Worm (Caenorhabditis elegans) whole organism, L4 larva: Measurements from ENCODE around the gene mtcu-2.

Experiments
- T26A8.4 ChIP-seq: fragments of 200-800 bp; sonication (Bioruptor generic); IDR thresholded peaks from 2 replicates; pipeline ENCODE4 v1.3.6; 2022; ENCODE audit warnings: missing genetic modification characterization, missing compliant biosample characterization
- ZK337.2 ChIP-seq: fragments of 200-800 bp; sonication (Bioruptor generic); IDR thresholded peaks from 2 replicates; pipeline ENCODE4 v1.3.6; 2022; ENCODE audit warnings: missing genetic modification reagents, missing genetic modification characterization, missing compliant biosample characterization
- aha-1 ChIP-seq: fragments of 150-350 bp; peaks from one replicate; lab custom pipeline; 2014; ENCODE audit warnings: missing biosample characterization, missing genetic modification characterization
- ceh-20 ChIP-seq: fragments of 200-800 bp; sonication (Bioruptor generic); IDR thresholded peaks from 2 replicates; pipeline ENCODE4 v1.3.6; 2022; ENCODE audit warnings: missing genetic modification reagents, missing genetic modification characterization, missing compliant biosample characterization
- ceh-32 ChIP-seq: sonication (generic microtip); optimal IDR thresholded peaks from 2 replicates; lab custom pipeline; 2016; ENCODE audit warnings: mild to moderate bottlenecking, missing genetic modification characterization, missing compliant biosample characterization; ENCODE audit not compliant: poor library complexity
- ceh-44 ChIP-seq: fragments of 200-800 bp; sonication (Bioruptor generic); IDR thresholded peaks from 2 replicates; pipeline ENCODE4 v1.3.6; 2022; ENCODE audit warnings: missing genetic modification reagents, missing genetic modification characterization, missing compliant biosample characterization
- ceh-82 ChIP-seq: sonication (generic microtip); optimal IDR thresholded peaks from 2 replicates; lab custom pipeline; 2017; ENCODE audit warnings: missing biosample characterization, missing genetic modification characterization
- ces-1 ChIP-seq: fragments of 150-350 bp; sonication (generic microtip); optimal IDR thresholded peaks from 4 replicates; lab custom pipeline; 2014; ENCODE audit warnings: missing biosample characterization, missing genetic modification reagents, missing genetic modification characterization
- daf-12 ChIP-seq: fragments of 150-350 bp; optimal IDR thresholded peaks from 2 replicates; lab custom pipeline; 2014; ENCODE audit warnings: missing biosample characterization, missing genetic modification reagents, missing genetic modification characterization
- daf-16 ChIP-seq, 3 experiments: sonication (generic microtip); optimal IDR thresholded peaks; 2 replicates each; lab custom pipeline; 2016 to 2017; ENCODE audit warnings: missing genetic modification characterization in 3 of 3, missing genetic modification reagents in 3 of 3, mild to moderate bottlenecking in 2 of 3, missing compliant biosample characterization in 2 of 3, missing biosample characterization in 1 of 3, moderate library complexity in 1 of 3
- dmd-6 ChIP-seq: fragments of 200-800 bp; sonication (Bioruptor generic); IDR thresholded peaks from 2 replicates; pipeline ENCODE4 v1.3.6; 2022; ENCODE audit warnings: missing genetic modification reagents, missing genetic modification characterization, missing compliant biosample characterization
- dmd-8 ChIP-seq: fragments of 200-800 bp; sonication (Bioruptor generic); IDR thresholded peaks from 2 replicates; pipeline ENCODE4 v1.3.6; 2022; ENCODE audit warnings: missing genetic modification characterization, missing compliant biosample characterization
- dve-1 ChIP-seq: sonication (generic microtip); optimal IDR thresholded peaks from 2 replicates; lab custom pipeline; 2017; ENCODE audit warnings: antibody characterized with exemption, mild to moderate bottlenecking, missing genetic modification characterization, missing compliant biosample characterization; ENCODE audit not compliant: insufficient read depth
- egl-27 ChIP-seq: sonication (generic microtip); optimal IDR thresholded peaks from 3 replicates; lab custom pipeline; 2017; ENCODE audit warnings: missing biosample characterization, missing genetic modification reagents, missing genetic modification characterization
- fkh-10 ChIP-seq: fragments of 150-350 bp; optimal IDR thresholded peaks from 2 replicates; lab custom pipeline; 2014; ENCODE audit warnings: missing biosample characterization, missing genetic modification reagents, missing genetic modification characterization
- hif-1 ChIP-seq, 2 experiments: sonication (generic microtip); optimal IDR thresholded peaks; 2 replicates each; lab custom pipeline; 2016 to 2017; ENCODE audit warnings: missing compliant biosample characterization in 2 of 2, missing genetic modification characterization in 2 of 2, missing genetic modification reagents in 2 of 2, missing genotype in 2 of 2, mild to moderate bottlenecking in 1 of 2
- hlh-11 ChIP-seq: fragments of 200-800 bp; sonication (Bioruptor generic); optimal IDR thresholded peaks from 2 replicates; lab custom pipeline; 2018; ENCODE audit warnings: mild to moderate bottlenecking, missing genetic modification characterization, missing compliant biosample characterization
- hlh-30 ChIP-seq: sonication (generic microtip); optimal IDR thresholded peaks from 2 replicates; lab custom pipeline; 2017; ENCODE audit warnings: antibody characterized with exemption, mild to moderate bottlenecking, missing genetic modification characterization, missing compliant biosample characterization; ENCODE audit not compliant: insufficient read depth
- jun-1 ChIP-seq: fragments of 150-350 bp; optimal IDR thresholded peaks from 2 replicates; lab custom pipeline; 2014; ENCODE audit warnings: missing biosample characterization, missing genetic modification reagents, missing genetic modification characterization
- lin-13 ChIP-seq: fragments of 150-350 bp; optimal IDR thresholded peaks from 2 replicates; lab custom pipeline; 2014; ENCODE audit warnings: missing biosample characterization, missing genetic modification reagents, missing genetic modification characterization
- madf-9 ChIP-seq: fragments of 200-800 bp; sonication (Bioruptor generic); conservative IDR thresholded peaks from 2 replicates; pipeline ENCODE4 v1.3.6; 2022; ENCODE audit warnings: missing genetic modification reagents, missing genetic modification characterization, missing compliant biosample characterization
- mes-2 ChIP-seq: sonication (generic microtip); optimal IDR thresholded peaks from 2 replicates; lab custom pipeline; 2016; ENCODE audit warnings: missing genotype, mild to moderate bottlenecking, missing genetic modification characterization, missing compliant biosample characterization; ENCODE audit not compliant: poor library complexity, severe bottlenecking
- mxl-3 ChIP-seq: fragments of 200-800 bp; sonication (Bioruptor generic); optimal IDR thresholded peaks from 2 replicates; lab custom pipeline; 2018; ENCODE audit warnings: mild to moderate bottlenecking, missing genetic modification characterization, missing compliant biosample characterization
- nhr-11 ChIP-seq: fragments of 150-350 bp; optimal IDR thresholded peaks from 2 replicates; lab custom pipeline; 2014; ENCODE audit warnings: missing biosample characterization, missing genetic modification characterization
- nhr-111 ChIP-seq: fragments of 200-800 bp; sonication (Bioruptor generic); optimal IDR thresholded peaks from 2 replicates; lab custom pipeline; 2018; ENCODE audit warnings: mild to moderate bottlenecking, missing genetic modification characterization, missing compliant biosample characterization
- nhr-25 ChIP-seq: sonication (generic microtip); optimal IDR thresholded peaks from 2 replicates; lab custom pipeline; 2017; ENCODE audit warnings: missing genetic modification characterization, mild to moderate bottlenecking, missing compliant biosample characterization, antibody characterized with exemption, moderate library complexity, borderline replicate concordance; ENCODE audit not compliant: insufficient read depth
- nhr-28 ChIP-seq: fragments of 150-350 bp; optimal IDR thresholded peaks from 2 replicates; lab custom pipeline; 2014; ENCODE audit warnings: missing biosample characterization, missing genetic modification characterization
- nhr-77 ChIP-seq: fragments of 150-350 bp; optimal IDR thresholded peaks from 2 replicates; lab custom pipeline; 2014; ENCODE audit warnings: missing biosample characterization, missing genetic modification characterization
- pha-4 ChIP-seq, 2 experiments: fragments of 150-350 bp in 1 of 2; fragments of 200-800 bp in 1 of 2; sonication (Bioruptor generic) in 1 of 2; IDR thresholded peaks in 1 of 2; optimal IDR thresholded peaks in 1 of 2; 2 replicates each; pipeline versions ENCODE4 v1.3.6 to Lab custom; 2014 to 2022; ENCODE audit warnings: missing genetic modification characterization in 2 of 2, missing genetic modification reagents in 2 of 2, missing biosample characterization in 1 of 2, missing compliant biosample characterization in 1 of 2
- saeg-2 ChIP-seq: fragments of 200-800 bp; sonication (Bioruptor generic); IDR thresholded peaks from 2 replicates; pipeline ENCODE4 v1.3.6; 2022; ENCODE audit warnings: missing genetic modification reagents, missing genetic modification characterization, missing compliant biosample characterization
- unc-39 ChIP-seq: sonication (generic microtip); optimal IDR thresholded peaks from 2 replicates; lab custom pipeline; 2017; ENCODE audit warnings: missing biosample characterization, missing genetic modification characterization
- unc-62 ChIP-seq, 3 experiments: fragments of 150-350 bp in 1 of 3; sonication (generic microtip); optimal IDR thresholded peaks in 2 of 3; peaks in 1 of 3; 1 replicate in 1 of 3; 2 replicates in 2 of 3; lab custom pipeline; 2014 to 2017; ENCODE audit warnings: missing biosample characterization in 3 of 3, missing genetic modification characterization in 3 of 3, missing genetic modification reagents in 3 of 3, missing genotype in 1 of 3
- vab-7 ChIP-seq: fragments of 200-800 bp; sonication (Bioruptor generic); IDR thresholded peaks from 2 replicates; pipeline ENCODE4 v1.3.6; 2022; ENCODE audit warnings: missing genetic modification reagents, missing genetic modification characterization, missing compliant biosample characterization
- zip-11 ChIP-seq: fragments of 200-800 bp; sonication (Bioruptor generic); IDR thresholded peaks from 2 replicates; pipeline ENCODE4 v1.3.6; 2022; ENCODE audit warnings: missing genetic modification characterization, missing compliant biosample characterization

Gene mtcu-2

ce11 chrII:10029044-10029443, 4.0 kb downstream of the mtcu-2 start (continued):
- TF ChIP-seq jun-1 (tag; lab: Kevin White, UChicago), result no peak
- TF ChIP-seq pha-4 (GFP tag; IDR thresholded peaks at IDR 0.05; lab: Robert Waterston, UW), result no peak
- no peak for TF ChIP-seq pha-4 (tag; optimal IDR thresholded peaks at IDR 0.05; lab: Kevin White, UChicago)
- no peak for TF ChIP-seq ceh-20 (GFP tag; lab: Robert Waterston, UW)
- no peak for TF ChIP-seq nhr-111 (GFP tag; lab: Kevin White, UChicago)

ce11 chrII:10028195-10028594, 4.8 kb downstream of the mtcu-2 start, which contains the start of gene F52H3.6:
Gene F52H3.6, minus strand, starts transcription at chrII:10028422.
- TF ChIP-seq mxl-3 (GFP tag; lab: Kevin White, UChicago), result no peak
- TF ChIP-seq daf-16 (GFP tag; optimal IDR thresholded peaks at IDR 0.05; lab: Kevin White, UChicago), result no peak
- TF ChIP-seq daf-16 (tag; optimal IDR thresholded peaks at IDR 0.05; lab: Kevin White, UChicago), result peak; percentile 97
- TF ChIP-seq ceh-32 (tag; lab: Kevin White, UChicago), result no peak
- TF ChIP-seq hif-1 (tag; optimal IDR thresholded peaks at IDR 0.05; lab: Kevin White, UChicago), result peak in 1 of 2 experiments; percentile 21
- TF ChIP-seq pha-4 (GFP tag; IDR thresholded peaks at IDR 0.05; lab: Robert Waterston, UW), result no peak
- TF ChIP-seq pha-4 (tag; optimal IDR thresholded peaks at IDR 0.05; lab: Kevin White, UChicago), result peak; percentile 17
- TF ChIP-seq hlh-11 (tag; lab: Kevin White, UChicago), result peak; percentile 55
- TF ChIP-seq dve-1 (tag; lab: Kevin White, UChicago), result peak; percentile 57
- TF ChIP-seq ZK337.2, result no peak
- peak; percentile 54 for TF ChIP-seq hlh-30
- no peak for TF ChIP-seq zip-11 (GFP tag; lab: Robert Waterston, UW)
- TF ChIP-seq dmd-6 (GFP tag; lab: Robert Waterston, UW), result 0 out of 2 replicates have a peak, but pooled peaks have one; percentile 6
- peak; percentile 55 for TF ChIP-seq nhr-77 (tag; lab: Kevin White, UChicago)
- peak; percentile 9 for TF ChIP-seq nhr-28 (tag; lab: Kevin White, UChicago)

DNA sequence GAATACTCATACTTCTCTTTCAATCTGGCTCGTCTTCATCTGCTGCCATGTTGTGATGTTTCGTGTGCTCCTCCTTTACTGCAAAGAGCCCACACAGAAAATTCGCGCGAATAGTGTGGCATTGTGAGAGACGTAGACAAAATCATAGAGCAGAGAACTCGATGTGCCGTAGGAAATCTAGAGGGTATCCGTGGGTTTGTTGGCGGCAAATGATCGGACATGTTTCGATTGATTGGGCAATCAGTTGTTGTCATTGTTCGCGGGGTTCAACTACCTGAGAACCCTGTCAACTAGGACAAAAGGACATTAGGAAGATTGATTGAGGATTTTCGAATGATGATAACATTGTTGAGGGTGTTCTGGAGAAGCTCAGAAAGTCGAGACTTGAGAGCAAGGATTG, 8.0 kb downstream of the mtcu-2 start:
- no peak for TF ChIP-seq vab-7 (GFP tag; lab: Robert Waterston, UW)
- TF ChIP-seq mes-2, result no peak
- no peak for TF ChIP-seq unc-39 (tag; lab: Kevin White, UChicago)
- TF ChIP-seq T26A8.4 (GFP tag; lab: Robert Waterston, UW), result no peak
- peak; percentile 45 for TF ChIP-seq aha-1 (tag; lab: Kevin White, UChicago)
- no peak for TF ChIP-seq dve-1 (tag; lab: Kevin White, UChicago)
- TF ChIP-seq madf-9, result no peak
- no peak for TF ChIP-seq egl-27 (tag; lab: Kevin White, UChicago)
- peak; percentile 25 for TF ChIP-seq nhr-11 (tag; lab: Kevin White, UChicago)
- no peak for TF ChIP-seq dmd-8 (GFP tag; lab: Robert Waterston, UW)
- no peak for TF ChIP-seq saeg-2 (GFP tag; lab: Robert Waterston, UW)
- peak in 1 of 2 experiments; percentile 13 for TF ChIP-seq unc-62 (GFP tag; optimal IDR thresholded peaks at IDR 0.05 in 1 of 2; lab: Kevin White, UChicago)
- no peak for TF ChIP-seq unc-62 (tag; optimal IDR thresholded peaks at IDR 0.05; lab: Kevin White, UChicago)
- TF ChIP-seq daf-12, result no peak

- TF ChIP-seq ceh-32 (tag; lab: Kevin White, UChicago) (no peak), ces-1 (GFP tag; lab: Kevin White, UChicago) (peak; percentile 9), ceh-82 (tag; lab: Kevin White, UChicago) (no peak), ceh-44 (no peak), fkh-10 (peak; percentile 44), nhr-25 (tag; lab: Kevin White, UChicago) (no peak), lin-13 (GFP tag; lab: Kevin White, UChicago) (no peak)
- TF ChIP-seq, all 104 proteins: peak for 2
These were observed 11.3 kb downstream of the mtcu-2 start for ce11 chrII:10021749-10022148.
